Fruit fly (Drosophila melanogaster) S2 (cell line): ENCODE measurements around the gene CG17026.

Experiments used
- CG8478 ChIP-seq: fragments of >200 bp; optimal IDR thresholded peaks from 2 replicates; lab custom pipeline; 2018
- CTCF ChIP-seq, 2 experiments: fragments of >200 bp; optimal IDR thresholded peaks; 2 replicates each; lab custom pipeline; 2018

DNA sequence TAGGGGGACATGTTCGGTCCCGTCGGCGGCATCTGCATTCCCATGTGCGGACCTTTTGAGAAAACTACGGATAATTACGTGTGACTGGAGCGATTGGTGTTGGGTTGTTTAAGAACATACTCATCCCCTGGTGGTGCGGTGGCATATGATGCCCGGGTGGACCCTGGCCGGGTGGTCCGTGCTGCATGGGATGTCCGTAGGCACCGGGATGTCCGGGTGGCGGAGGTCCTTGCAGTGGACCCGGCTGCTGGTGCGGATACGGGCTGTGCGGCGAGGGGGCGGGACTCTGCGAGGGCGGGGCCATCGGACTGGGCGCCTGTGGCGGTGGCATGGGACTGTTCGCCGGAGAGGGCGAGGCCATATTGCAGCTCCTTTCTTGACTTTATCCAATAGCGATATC, 7.0 kb downstream of the CG17026 start:
- TF ChIP-seq CG8478 (lab: Kevin White, UChicago) (no peak), CTCF (optimal IDR thresholded peaks at IDR 0.05; lab: Kevin White, UChicago) (no peak)
